Fruit fly (Drosophila melanogaster): ENCODE data around the gene tna.

Gene tna

dm6 chr3L:10795911-10796310 lies 39.4 kb upstream of the tna start (continued):
- TF ChIP-seq row (GFP tag; IDR thresholded peaks at IDR 0.05): peak; percentile 17; the same call in 1 of the 3 replicates
- TF ChIP-seq pfk (GFP tag; optimal IDR thresholded peaks at IDR 0.05): no peak
- no peak for TF ChIP-seq CG17829 (tag; optimal IDR thresholded peaks at IDR 0.05)
- no peak for TF ChIP-seq CG8478 (optimal IDR thresholded peaks at IDR 0.05)
- no peak for TF ChIP-seq CG1603 (tag; optimal IDR thresholded peaks at IDR 0.05)
- no peak for TF ChIP-seq tll (GFP tag; optimal IDR thresholded peaks at IDR 0.05)
- no peak for TF ChIP-seq sqz (GFP tag; optimal IDR thresholded peaks at IDR 0.05)
- no peak for TF ChIP-seq CG16815 (GFP tag; optimal IDR thresholded peaks at IDR 0.05)
- peak; percentile 4 for TF ChIP-seq HLH54F (GFP tag; optimal IDR thresholded peaks at IDR 0.05)
- TF ChIP-seq Bdp1 (GFP tag; optimal IDR thresholded peaks at IDR 0.05): no peak
- no peak for TF ChIP-seq p53 (GFP tag; optimal IDR thresholded peaks at IDR 0.05)
- no peak for TF ChIP-seq E2f2 (GFP tag; IDR thresholded peaks at IDR 0.05)
- no peak for TF ChIP-seq CG3407 (GFP tag; optimal IDR thresholded peaks at IDR 0.05)
- TF ChIP-seq CG6254 (GFP tag; optimal IDR thresholded peaks at IDR 0.05): no peak
- no peak for TF ChIP-seq pzg (GFP tag; optimal IDR thresholded peaks at IDR 0.05)
- TF ChIP-seq Jarid2 (GFP tag; optimal IDR thresholded peaks at IDR 0.05): no peak
- TF ChIP-seq zf30C (GFP tag; optimal IDR thresholded peaks at IDR 0.05): no peak
- no peak for TF ChIP-seq ATbp (GFP tag; optimal IDR thresholded peaks at IDR 0.05)
- TF ChIP-seq CTCF (GFP tag; optimal IDR thresholded peaks at IDR 0.05): no peak
- TF ChIP-seq fd96Cb (tag; optimal IDR thresholded peaks at IDR 0.05): no peak
- TF ChIP-seq CG17186 (GFP tag; optimal IDR thresholded peaks at IDR 0.05): no peak
- no peak for TF ChIP-seq klu (GFP tag; IDR thresholded peaks at IDR 0.05)
- TF ChIP-seq mirr (GFP tag; optimal IDR thresholded peaks at IDR 0.05): no peak
- TF ChIP-seq sna (GFP tag; IDR thresholded peaks at IDR 0.05; ENCODE audit: partially characterized antibody): no peak
- 0 out of 3 replicates have a peak, but pooled peaks have one; percentile 34 for TF ChIP-seq CG17361 (GFP tag; IDR thresholded peaks at IDR 0.05)
- TF ChIP-seq CG31224 (GFP tag; IDR thresholded peaks at IDR 0.05): no peak
- TF ChIP-seq CG5245 (GFP tag; optimal IDR thresholded peaks at IDR 0.05): no peak
- TF ChIP-seq CG9609 (GFP tag; optimal IDR thresholded peaks at IDR 0.05): no peak
- no peak for TF ChIP-seq Sox100B (GFP tag; optimal IDR thresholded peaks at IDR 0.05)
- TF ChIP-seq ERR (GFP tag; optimal IDR thresholded peaks at IDR 0.05): no peak
- TF ChIP-seq CoRest (tag; optimal IDR thresholded peaks at IDR 0.05): peak; percentile 69
- TF ChIP-seq Scr (GFP tag; IDR thresholded peaks at IDR 0.05; ENCODE audit: partially characterized antibody): no peak
- no peak for TF ChIP-seq CG8765 (GFP tag; IDR thresholded peaks at IDR 0.05)
- no peak for TF ChIP-seq Ssrp (tag; optimal IDR thresholded peaks at IDR 0.05)
- no peak for TF ChIP-seq Pdp1 (GFP tag; optimal IDR thresholded peaks at IDR 0.05)
- TF ChIP-seq CG10147 (GFP tag; optimal IDR thresholded peaks at IDR 0.05): no peak
- no peak for TF ChIP-seq Spps (tag; optimal IDR thresholded peaks at IDR 0.05)
- TF ChIP-seq bsh (GFP tag; optimal IDR thresholded peaks at IDR 0.05): no peak
- peak; percentile 12 for TF ChIP-seq CG13424 (tag; optimal IDR thresholded peaks at IDR 0.05)
- no peak for TF ChIP-seq CG7963 (GFP tag; IDR thresholded peaks at IDR 0.05; ENCODE audit: partially characterized antibody)
- TF ChIP-seq corto (GFP tag; optimal IDR thresholded peaks at IDR 0.05): no peak
- no peak for TF ChIP-seq gsb-n (tag; optimal IDR thresholded peaks at IDR 0.05)
- no peak for TF ChIP-seq Poxn (GFP tag; IDR thresholded peaks at IDR 0.05)
- no peak for TF ChIP-seq CG3995 (GFP tag; optimal IDR thresholded peaks at IDR 0.05)
- no peak for TF ChIP-seq Gug (GFP tag; IDR thresholded peaks at IDR 0.05)
- TF ChIP-seq CG9437 (GFP tag; optimal IDR thresholded peaks at IDR 0.05): no peak
- no peak for TF ChIP-seq Sin3A (optimal IDR thresholded peaks at IDR 0.05)
- TF ChIP-seq CG8359 (GFP tag; optimal IDR thresholded peaks at IDR 0.05; ENCODE audit: borderline replicate concordance): no peak
- TF ChIP-seq CG4730 (GFP tag; IDR thresholded peaks at IDR 0.05): no peak
- TF ChIP-seq seq (GFP tag; IDR thresholded peaks at IDR 0.05): no peak
- no peak for TF ChIP-seq NK7.1 (GFP tag; optimal IDR thresholded peaks at IDR 0.05)
- TF ChIP-seq CG2120 (GFP tag; optimal IDR thresholded peaks at IDR 0.05): peak; percentile 49

Measured in whole organism, embryonic.